Fruit fly (Drosophila melanogaster) whole organism: Measurements from ENCODE around the gene CG42718.

Experiments
- CG8478 ChIP-seq: fragments of >200 bp; optimal IDR thresholded peaks from 2 replicates; lab custom pipeline; 2018; ENCODE audit warnings: inconsistent platforms
- pan ChIP-seq: fragments of >200 bp; optimal IDR thresholded peaks from 2 replicates; lab custom pipeline; 2017
- psq ChIP-seq: fragments of >200 bp; optimal IDR thresholded peaks from 2 replicates; lab custom pipeline; 2017

dm6 chr3L:16346023-16346422 is 25.0 kb upstream of the CG42718 start, which contains the start of gene CG33257:
- TF ChIP-seq psq (no peak), CG8478 (lab: Kevin White, UChicago) (no peak), pan (no peak)
